Fruit fly (Drosophila melanogaster) whole organism, pupa: ENCODE data around the gene Proc.

Experiments
- CG15710 ChIP-seq: fragments of 200-800 bp; sonication (Bioruptor generic); optimal IDR thresholded peaks from 2 replicates; lab custom pipeline; 2018; ENCODE audit warnings: missing biosample characterization, mild to moderate bottlenecking, missing genetic modification characterization, moderate library complexity
- CG17806 ChIP-seq: fragments of 200-800 bp; sonication (Bioruptor generic); optimal IDR thresholded peaks from 2 replicates; lab custom pipeline; 2018; ENCODE audit warnings: missing biosample characterization, mild to moderate bottlenecking, missing genetic modification characterization, moderate library complexity
- CG32121 ChIP-seq: fragments of 200-800 bp; sonication (Bioruptor generic); IDR thresholded peaks from 2 replicates; pipeline ENCODE4 v1.3.6; 2022; ENCODE audit warnings: missing biosample characterization, missing genetic modification characterization
- CG34367 ChIP-seq: fragments of 200-800 bp; sonication (Bioruptor generic); optimal IDR thresholded peaks from 2 replicates; lab custom pipeline; 2018; ENCODE audit warnings: missing biosample characterization, mild to moderate bottlenecking, missing genetic modification characterization
- CG8301 ChIP-seq: fragments of 200-800 bp; sonication (Bioruptor generic); optimal IDR thresholded peaks from 2 replicates; lab custom pipeline; 2018; ENCODE audit warnings: missing biosample characterization, mild to moderate bottlenecking, missing genetic modification characterization
- CG9948 ChIP-seq: fragments of 200-800 bp; sonication (Bioruptor generic); optimal IDR thresholded peaks from 2 replicates; lab custom pipeline; 2018; ENCODE audit warnings: missing biosample characterization, mild to moderate bottlenecking, missing genetic modification characterization, moderate library complexity
- Pif1B ChIP-seq: fragments of 200-800 bp; sonication (Bioruptor generic); optimal IDR thresholded peaks from 3 replicates; lab custom pipeline; 2016; ENCODE audit warnings: missing biosample characterization, missing genetic modification characterization

- TF ChIP-seq Pif1B (peak; percentile 98), CG9948 (tag; lab: Kevin White, UChicago) (peak; percentile 97), CG17806 (tag; lab: Kevin White, UChicago) (peak; percentile 98), CG34367 (peak; percentile 97), CG15710 (tag; lab: Kevin White, UChicago) (peak; percentile 97), CG32121 (GFP tag; lab: Robert Waterston, UW) (peak; percentile 91), CG8301 (peak; percentile 98)
Measured at dm6 chr2L:7899949-7900348, 28.7 kb upstream of the Proc start.
